Worm (Caenorhabditis elegans) whole organism, L2 larva: ENCODE results near the gene C33F10.14.

ENCODE experiments used
- ZK546.5 ChIP-seq: sonication (generic microtip); optimal IDR thresholded peaks from 2 replicates; lab custom pipeline; 2017; ENCODE audit warnings: missing biosample characterization, missing genetic modification characterization
- ama-1 ChIP-seq: fragments of 150-350 bp; optimal IDR thresholded peaks from 2 replicates; lab custom pipeline; 2018; ENCODE audit warnings: inconsistent platforms
- nhr-10 ChIP-seq: sonication (generic microtip); optimal IDR thresholded peaks from 2 replicates; lab custom pipeline; 2017; ENCODE audit warnings: missing biosample characterization, missing genetic modification characterization
- nhr-237 ChIP-seq: fragments of 150-350 bp; optimal IDR thresholded peaks from 2 replicates; lab custom pipeline; 2014; ENCODE audit warnings: missing biosample characterization, missing genetic modification characterization

ce11 chrII:4775802-4776201 lies 21.4 kb upstream of the C33F10.14 start:
- TF ChIP-seq ama-1 (lab: Kevin White, UChicago): no peak
- no peak for TF ChIP-seq nhr-237
- TF ChIP-seq ZK546.5 (tag; lab: Kevin White, UChicago): no peak
- TF ChIP-seq nhr-10 (tag; lab: Kevin White, UChicago): no peak
